Worm (Caenorhabditis elegans): Measurements from ENCODE around the gene chil-27.

chil-27 gene

DNA sequence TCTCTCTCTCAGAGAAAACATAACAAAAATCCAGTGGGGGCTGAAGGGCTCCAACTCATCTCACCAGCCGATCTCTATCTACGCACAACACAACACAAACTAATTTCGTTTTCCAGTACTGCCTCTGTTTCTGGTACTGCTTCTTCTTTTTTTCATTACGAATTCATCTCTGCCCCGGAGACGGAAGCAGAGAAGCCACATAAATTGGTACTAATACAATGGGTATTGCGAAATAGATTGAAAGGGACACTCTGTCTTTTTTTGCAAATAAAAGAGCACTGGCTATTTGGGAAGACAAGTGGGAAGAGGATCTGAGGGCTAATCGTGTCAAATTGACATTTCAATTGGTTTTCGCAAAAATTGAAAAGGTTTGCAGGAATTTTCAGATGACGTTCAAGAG lies 19.6 kb downstream of the chil-27 start:
- peak; percentile 25 for TF ChIP-seq mep-1 (tag; optimal IDR thresholded peaks at IDR 0.05)
- peak; percentile 52; the same call in 1 of the 2 replicates for TF ChIP-seq ctbp-1 (GFP tag; IDR thresholded peaks at IDR 0.05)
- TF ChIP-seq lsy-2 (tag; optimal IDR thresholded peaks at IDR 0.05): peak in 1 of 2 experiments; percentile 14
- TF ChIP-seq hlh-30 (tag; optimal IDR thresholded peaks at IDR 0.05; ENCODE audit: insufficient read depth): no peak
- TF ChIP-seq D1046.2 (GFP tag; IDR thresholded peaks at IDR 0.05): no peak

ce11 chrII:9498589-9498988 lies 20.9 kb downstream of the chil-27 start:
- no peak for TF ChIP-seq ceh-62 (tag; optimal IDR thresholded peaks at IDR 0.05)
- peak; percentile 32 for TF ChIP-seq dve-1 (tag; optimal IDR thresholded peaks at IDR 0.05; ENCODE audit: insufficient read depth)
- TF ChIP-seq lsy-2 (tag; optimal IDR thresholded peaks at IDR 0.05): peak in 1 of 2 experiments; percentile 15
- 0 out of 2 replicates have a peak, but pooled peaks have one; percentile 25 for TF ChIP-seq mdt-29 (GFP tag; IDR thresholded peaks at IDR 0.05)
- TF ChIP-seq daf-16 (GFP tag; optimal IDR thresholded peaks at IDR 0.05): no peak
- TF ChIP-seq daf-16 (tag; optimal IDR thresholded peaks at IDR 0.05): peak; percentile 31
- peak; percentile 60 for TF ChIP-seq hlh-11 (tag; optimal IDR thresholded peaks at IDR 0.05)
- peak; percentile 90 for TF ChIP-seq dmd-6 (GFP tag; IDR thresholded peaks at IDR 0.05)
- 0 out of 2 replicates have a peak, but pooled peaks have one; percentile 13 for TF ChIP-seq php-3 (GFP tag; IDR thresholded peaks at IDR 0.05)
- TF ChIP-seq nhr-28 (tag; optimal IDR thresholded peaks at IDR 0.05): peak; percentile 45
- TF ChIP-seq egl-27 (tag; optimal IDR thresholded peaks at IDR 0.05): no peak
- no peak for TF ChIP-seq unc-130 (GFP tag; optimal IDR thresholded peaks at IDR 0.05)
- no peak for TF ChIP-seq Y105C5A.15 (GFP tag; IDR thresholded peaks at IDR 0.05)

- TF ChIP-seq F37D6.2 (tag; optimal IDR thresholded peaks at IDR 0.05) (no peak), unc-39 (tag; optimal IDR thresholded peaks at IDR 0.05) (no peak), ZK546.5 (tag; optimal IDR thresholded peaks at IDR 0.05) (no peak), unc-130 (GFP tag; optimal IDR thresholded peaks at IDR 0.05) (no peak), hlh-30 (tag; optimal IDR thresholded peaks at IDR 0.05; ENCODE audit: insufficient read depth) (peak; percentile 86), T20F7.1 (GFP tag; optimal IDR thresholded peaks at IDR 0.05) (peak; percentile 55), cey-2 (tag; optimal IDR thresholded peaks at IDR 0.05; ENCODE audit: borderline replicate concordance, insufficient read depth) (no peak), mdt-29 (GFP tag; IDR thresholded peaks at IDR 0.05) (peak; percentile 93), mep-1 (tag; optimal IDR thresholded peaks at IDR 0.05) (peak; percentile 60), pha-4 (GFP tag; IDR thresholded peaks at IDR 0.05) (no peak), pha-4 (tag; optimal IDR thresholded peaks at IDR 0.05) (peak; percentile 44), spr-3 (GFP tag; optimal IDR thresholded peaks at IDR 0.05) (no peak), dmd-6 (GFP tag; IDR thresholded peaks at IDR 0.05) (peak; percentile 98), mxl-2 (GFP tag; conservative IDR thresholded peaks at IDR 0.05) (no peak), pqm-1 (tag; optimal IDR thresholded peaks at IDR 0.05) (peak; percentile 81), R02D3.7 (tag; optimal IDR thresholded peaks at IDR 0.05) (no peak), ztf-7 (tag; optimal IDR thresholded peaks at IDR 0.05) (no peak), nhr-237 (tag; optimal IDR thresholded peaks at IDR 0.05) (no peak), jun-1 (tag; optimal IDR thresholded peaks at IDR 0.05) (peak; percentile 53), aly-2 (tag; optimal IDR thresholded peaks at IDR 0.05) (no peak), lin-1 (GFP tag; IDR thresholded peaks at IDR 0.05) (peak; percentile 85), ceh-32 (tag; optimal IDR thresholded peaks at IDR 0.05; ENCODE audit: poor library complexity) (no peak), set-16 (GFP tag; IDR thresholded peaks at IDR 0.05) (no peak), lsy-2 (tag; optimal IDR thresholded peaks at IDR 0.05) (peak in 1 of 2 experiments; percentile 41), daf-16 (GFP tag; optimal IDR thresholded peaks at IDR 0.05) (peak in 1 of 2 experiments; percentile 49), daf-16 (tag; optimal IDR thresholded peaks at IDR 0.05) (peak; percentile 96), F10B5.3 (tag; optimal IDR thresholded peaks at IDR 0.05) (no peak), zag-1 (tag; optimal IDR thresholded peaks at IDR 0.05) (no peak), hif-1 (tag; optimal IDR thresholded peaks at IDR 0.05) (peak in 1 of 2 experiments; percentile 49), mes-2 (tag; optimal IDR thresholded peaks at IDR 0.05; ENCODE audit: poor library complexity, severe bottlenecking) (peak; percentile 52), nhr-11 (tag; optimal IDR thresholded peaks at IDR 0.05) (peak; percentile 12), Y75B8A.6 (GFP tag; IDR thresholded peaks at IDR 0.05) (no peak), hlh-11 (tag; optimal IDR thresholded peaks at IDR 0.05) (peak; percentile 95), nhr-48 (tag; optimal IDR thresholded peaks at IDR 0.05) (peak; percentile 86), nhr-102 (tag; optimal IDR thresholded peaks at IDR 0.05) (peak; percentile 83), gei-8 (GFP tag; optimal IDR thresholded peaks at IDR 0.05) (peak; percentile 62), nhr-28 (tag; optimal IDR thresholded peaks at IDR 0.05) (peak; percentile 92), madf-5 (GFP tag; IDR thresholded peaks at IDR 0.05) (no peak), ceh-44 (GFP tag; IDR thresholded peaks at IDR 0.05) (no peak)
These were observed 23.3 kb downstream of the chil-27 start for ce11 chrII:9500926-9501325.
